Fruit fly (Drosophila melanogaster) whole organism, embryonic: ENCODE results near the gene CG5056.

Source experiments
- B-H1 ChIP-seq: fragments of 200-800 bp; sonication (Bioruptor generic); IDR thresholded peaks from 3 replicates; pipeline ENCODE4 v1.3.6; 2022; ENCODE audit warnings: missing biosample characterization, missing genetic modification characterization
- Blimp-1 ChIP-seq: fragments of 200-800 bp; sonication (Bioruptor generic); optimal IDR thresholded peaks from 3 replicates; lab custom pipeline; 2018; ENCODE audit warnings: missing biosample characterization, missing genetic modification characterization, mild to moderate bottlenecking, moderate library complexity, missing genetic modification reagents
- CG10209 ChIP-seq: fragments of 200-800 bp; sonication (Bioruptor generic); optimal IDR thresholded peaks from 3 replicates; lab custom pipeline; 2017; ENCODE audit warnings: missing biosample characterization, mild to moderate bottlenecking, missing genetic modification characterization, missing genetic modification reagents
- CG10321 ChIP-seq: fragments of 200-800 bp; sonication (Bioruptor generic); IDR thresholded peaks from 2 replicates; pipeline ENCODE4 v1.3.6; 2022; ENCODE audit warnings: missing biosample characterization, missing genetic modification characterization
- CG10431 ChIP-seq: fragments of 200-800 bp; sonication (Bioruptor generic); optimal IDR thresholded peaks from 3 replicates; lab custom pipeline; 2018; ENCODE audit warnings: missing biosample characterization, mild to moderate bottlenecking, missing genetic modification characterization
- CG11696 ChIP-seq: fragments of 200-800 bp; sonication (Bioruptor generic); IDR thresholded peaks from 2 replicates; pipeline ENCODE4 v1.3.6; 2022; ENCODE audit warnings: missing biosample characterization, missing genetic modification characterization
- CG1233 ChIP-seq: fragments of 200-800 bp; sonication (Bioruptor generic); optimal IDR thresholded peaks from 4 replicates; lab custom pipeline; 2018; ENCODE audit warnings: missing biosample characterization, mild to moderate bottlenecking, missing genetic modification characterization
- CG13624 ChIP-seq: fragments of 200-800 bp; sonication (Bioruptor generic); optimal IDR thresholded peaks from 2 replicates; lab custom pipeline; 2016; ENCODE audit warnings: missing biosample characterization, missing genetic modification characterization
- CG13894 ChIP-seq: fragments of 200-800 bp; sonication (Bioruptor generic); optimal IDR thresholded peaks from 3 replicates; lab custom pipeline; 2018; ENCODE audit warnings: missing biosample characterization, mild to moderate bottlenecking, missing genetic modification characterization, moderate library complexity
- CG14965 ChIP-seq: fragments of 200-800 bp; sonication (Bioruptor generic); optimal IDR thresholded peaks from 2 replicates; lab custom pipeline; 2016; ENCODE audit warnings: missing biosample characterization, missing genetic modification characterization, borderline replicate concordance
- CG15514 ChIP-seq: fragments of 200-800 bp; sonication (Bioruptor generic); optimal IDR thresholded peaks from 3 replicates; lab custom pipeline; 2017; ENCODE audit warnings: missing biosample characterization, missing genetic modification characterization, mild to moderate bottlenecking, moderate library complexity, missing genetic modification reagents
- CG15696 ChIP-seq: fragments of 200-800 bp; sonication (Bioruptor generic); optimal IDR thresholded peaks from 2 replicates; lab custom pipeline; 2019; ENCODE audit warnings: missing biosample characterization, mild to moderate bottlenecking, missing genetic modification characterization, moderate library complexity
- CG1602 ChIP-seq: fragments of 200-800 bp; sonication (Bioruptor generic); optimal IDR thresholded peaks from 3 replicates; lab custom pipeline; 2016; ENCODE audit warnings: missing biosample characterization, missing genetic modification characterization
- CG31224 ChIP-seq: fragments of 200-800 bp; sonication (Bioruptor generic); IDR thresholded peaks from 2 replicates; pipeline ENCODE4 v1.3.6; 2022; ENCODE audit warnings: missing biosample characterization, missing genetic modification characterization
- CG3995 ChIP-seq: fragments of 200-800 bp; sonication (Bioruptor generic); optimal IDR thresholded peaks from 3 replicates; lab custom pipeline; 2016; ENCODE audit warnings: missing biosample characterization, missing genetic modification characterization
- CG4404 ChIP-seq: fragments of 200-800 bp; sonication (Bioruptor generic); IDR thresholded peaks from 2 replicates; pipeline ENCODE4 v1.3.6; 2022; ENCODE audit warnings: missing biosample characterization, missing genetic modification characterization
- CG4820 ChIP-seq: fragments of 200-800 bp; sonication (Bioruptor generic); optimal IDR thresholded peaks from 3 replicates; lab custom pipeline; 2016; ENCODE audit warnings: missing biosample characterization, missing genetic modification characterization
- CG6854 ChIP-seq: fragments of 200-800 bp; sonication (Bioruptor generic); optimal IDR thresholded peaks from 3 replicates; lab custom pipeline; 2017; ENCODE audit warnings: missing biosample characterization, mild to moderate bottlenecking, missing genetic modification characterization
- CG8359 ChIP-seq: fragments of 200-800 bp; sonication (Bioruptor generic); optimal IDR thresholded peaks from 2 replicates; lab custom pipeline; 2017; ENCODE audit warnings: missing biosample characterization, mild to moderate bottlenecking, missing genetic modification characterization, borderline replicate concordance
- D19A ChIP-seq: fragments of 200-800 bp; optimal IDR thresholded peaks from 3 replicates; lab custom pipeline; 2019; ENCODE audit warnings: missing biosample characterization, mild to moderate bottlenecking, missing genetic modification characterization, moderate library complexity
- Dll ChIP-seq: fragments of 200-800 bp; sonication (Bioruptor generic); IDR thresholded peaks from 4 replicates; pipeline ENCODE4 v1.3.6; 2022; ENCODE audit warnings: missing biosample characterization, missing genetic modification characterization; ENCODE audit not compliant: partially characterized antibody
- Doc3 ChIP-seq: fragments of 200-800 bp; sonication (Bioruptor generic); IDR thresholded peaks from 3 replicates; pipeline ENCODE4 v1.3.6; 2022; ENCODE audit warnings: missing biosample characterization, missing genetic modification characterization; ENCODE audit not compliant: partially characterized antibody
- HLH3B ChIP-seq: fragments of 200-800 bp; sonication (Bioruptor generic); IDR thresholded peaks from 2 replicates; pipeline ENCODE4 v1.3.6; 2022; ENCODE audit warnings: missing biosample characterization, missing genetic modification characterization
- Hr78 ChIP-seq, 2 experiments: fragments of 200-800 bp in 1 of 2; fragments of >200 bp in 1 of 2; sonication (Bioruptor generic) in 1 of 2; optimal IDR thresholded peaks; 2 replicates each; lab custom pipeline; 2017 to 2019; ENCODE audit warnings: missing biosample characterization in 2 of 2, missing genetic modification characterization in 2 of 2, mild to moderate bottlenecking in 1 of 2, moderate library complexity in 1 of 2
- Jarid2 ChIP-seq: fragments of 200-800 bp; sonication (Bioruptor generic); optimal IDR thresholded peaks from 3 replicates; lab custom pipeline; 2017; ENCODE audit warnings: mild to moderate bottlenecking, missing biosample characterization, missing genetic modification reagents, missing genetic modification characterization
- MESR4 ChIP-seq: fragments of 200-800 bp; sonication (Bioruptor generic); optimal IDR thresholded peaks from 2 replicates; lab custom pipeline; 2018; ENCODE audit warnings: missing biosample characterization, mild to moderate bottlenecking, missing genetic modification characterization, moderate library complexity
- Max ChIP-seq: fragments of 200-800 bp; sonication (Bioruptor generic); optimal IDR thresholded peaks from 2 replicates; lab custom pipeline; 2016; ENCODE audit warnings: missing biosample characterization, mild to moderate bottlenecking, missing genetic modification characterization
- Med ChIP-seq: fragments of 200-800 bp; sonication (Bioruptor generic); peaks from one replicate; lab custom pipeline; 2016; ENCODE audit warnings: missing biosample characterization, missing genetic modification characterization, mild to moderate bottlenecking, inconsistent platforms, moderate library complexity
- Oaz ChIP-seq: fragments of 200-800 bp; sonication (Bioruptor generic); IDR thresholded peaks from 2 replicates; pipeline ENCODE4 v1.3.6; 2022; ENCODE audit warnings: missing biosample characterization, missing genetic modification characterization
- Rfx ChIP-seq: fragments of 200-800 bp; sonication (Bioruptor generic); IDR thresholded peaks from 2 replicates; pipeline ENCODE4 v1.3.6; 2022; ENCODE audit warnings: missing biosample characterization, missing genetic modification characterization
- Sry-β ChIP-seq: fragments of 200-800 bp; sonication (Bioruptor generic); optimal IDR thresholded peaks from 2 replicates; lab custom pipeline; 2018; ENCODE audit warnings: missing biosample characterization, mild to moderate bottlenecking, missing genetic modification characterization, moderate library complexity
- Taf1 ChIP-seq: fragments of 200-800 bp; sonication (Bioruptor generic); IDR thresholded peaks from 2 replicates; pipeline ENCODE4 v1.3.6; 2022; ENCODE audit warnings: missing biosample characterization, missing genetic modification characterization
- Vsx1 ChIP-seq: fragments of 200-800 bp; sonication (Bioruptor generic); optimal IDR thresholded peaks from 2 replicates; lab custom pipeline; 2017; ENCODE audit warnings: missing biosample characterization, mild to moderate bottlenecking, missing genetic modification characterization, missing genetic modification reagents
- chn ChIP-seq: fragments of 200-800 bp; sonication (Bioruptor generic); optimal IDR thresholded peaks from 2 replicates; lab custom pipeline; 2016; ENCODE audit warnings: missing biosample characterization, missing genetic modification characterization
- crc ChIP-seq: fragments of 200-800 bp; sonication (Bioruptor generic); optimal IDR thresholded peaks from 2 replicates; lab custom pipeline; 2016; ENCODE audit warnings: missing biosample characterization, missing genetic modification characterization
- cwo ChIP-seq: fragments of 200-800 bp; sonication (Bioruptor generic); optimal IDR thresholded peaks from 3 replicates; lab custom pipeline; 2017; ENCODE audit warnings: missing biosample characterization, missing genetic modification characterization, mild to moderate bottlenecking, moderate library complexity, missing genetic modification reagents
- dm ChIP-seq: fragments of 200-800 bp; sonication (Bioruptor generic); optimal IDR thresholded peaks from 3 replicates; lab custom pipeline; 2016; ENCODE audit warnings: missing biosample characterization, missing genetic modification characterization
- dmrt11E ChIP-seq: fragments of 200-800 bp; sonication (Bioruptor generic); optimal IDR thresholded peaks from 3 replicates; lab custom pipeline; 2018; ENCODE audit warnings: missing biosample characterization, mild to moderate bottlenecking, missing genetic modification characterization, moderate library complexity
- ewg ChIP-seq: fragments of 200-800 bp; sonication (Bioruptor generic); optimal IDR thresholded peaks from 3 replicates; lab custom pipeline; 2017; ENCODE audit warnings: mild to moderate bottlenecking, missing biosample characterization, missing genetic modification reagents, missing genetic modification characterization
- fd64A ChIP-seq: fragments of 200-800 bp; sonication (Bioruptor generic); optimal IDR thresholded peaks from 3 replicates; lab custom pipeline; 2018; ENCODE audit warnings: missing biosample characterization, mild to moderate bottlenecking, missing genetic modification characterization
- hth ChIP-seq: fragments of >200 bp; optimal IDR thresholded peaks from 2 replicates; lab custom pipeline; 2017; ENCODE audit warnings: inconsistent platforms
- nerfin-1 ChIP-seq: fragments of 200-800 bp; sonication (Bioruptor generic); optimal IDR thresholded peaks from 3 replicates; lab custom pipeline; 2019; ENCODE audit warnings: missing biosample characterization, mild to moderate bottlenecking, missing genetic modification characterization, moderate library complexity
- pan ChIP-seq, 4 experiments: fragments of >200 bp in 3 of 4; fragments of 200-800 bp in 1 of 4; sonication (Bioruptor generic) in 1 of 4; optimal IDR thresholded peaks in 3 of 4; IDR thresholded peaks in 1 of 4; 2 replicates each; pipeline versions ENCODE4 v1.3.6 to Lab custom; 2017 to 2022; ENCODE audit warnings: missing biosample characterization in 2 of 4, missing genetic modification characterization in 2 of 4, mixed read lengths in 1 of 4
- pb ChIP-seq: fragments of 200-800 bp; sonication (Bioruptor generic); optimal IDR thresholded peaks from 3 replicates; lab custom pipeline; 2016; ENCODE audit warnings: missing biosample characterization, missing genetic modification characterization
- phol ChIP-seq: fragments of 200-800 bp; sonication (Bioruptor generic); optimal IDR thresholded peaks from 3 replicates; lab custom pipeline; 2018; ENCODE audit warnings: missing biosample characterization, mild to moderate bottlenecking, missing genetic modification characterization, moderate library complexity
- pzg ChIP-seq: fragments of 200-800 bp; sonication (Bioruptor generic); optimal IDR thresholded peaks from 3 replicates; lab custom pipeline; 2018; ENCODE audit warnings: missing biosample characterization, mild to moderate bottlenecking, missing genetic modification characterization, moderate library complexity
- schlank ChIP-seq: fragments of 200-800 bp; sonication (Bioruptor generic); optimal IDR thresholded peaks from 2 replicates; lab custom pipeline; 2018; ENCODE audit warnings: missing biosample characterization, mild to moderate bottlenecking, missing genetic modification characterization
- sens ChIP-seq: fragments of 200-800 bp; sonication (Bioruptor generic); peaks from one replicate; lab custom pipeline; 2016; ENCODE audit warnings: missing biosample characterization, missing genetic modification characterization
- slou ChIP-seq: fragments of 200-800 bp; sonication (Bioruptor generic); optimal IDR thresholded peaks from 3 replicates; lab custom pipeline; 2016; ENCODE audit warnings: missing biosample characterization, missing genetic modification characterization
- sr ChIP-seq: fragments of 200-800 bp; sonication (Bioruptor generic); IDR thresholded peaks from 3 replicates; pipeline ENCODE4 v1.3.6; 2022; ENCODE audit warnings: missing biosample characterization, missing genetic modification characterization

The CG5056 gene

DNA sequence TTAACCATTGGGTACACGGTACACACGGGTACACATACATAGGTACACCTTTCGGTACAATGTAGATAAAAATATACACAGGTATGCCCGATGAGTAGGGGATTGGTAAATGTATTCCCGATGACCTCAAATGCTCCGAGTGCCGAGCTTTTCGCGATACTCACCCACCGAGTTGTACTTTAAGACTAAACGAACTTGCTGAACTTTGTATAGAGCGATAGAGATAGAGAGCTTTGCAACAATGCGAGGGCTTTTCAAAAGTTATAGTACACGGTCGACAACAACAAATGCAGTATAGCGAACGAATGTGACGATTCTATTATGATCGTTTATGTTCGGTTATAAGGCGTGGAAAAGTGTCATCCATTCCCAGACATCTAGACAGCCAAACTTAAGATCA lies 44.9 kb upstream of the CG5056 start (continued):
- no peak for TF ChIP-seq hth (lab: Kevin White, UChicago)
- no peak for TF ChIP-seq crc
- TF ChIP-seq Rfx: no peak; the same call in 1 of the 2 replicates
- TF ChIP-seq CG15514 (GFP tag; lab: Kevin White, UChicago): peak; percentile 49
- no peak for TF ChIP-seq dmrt11E
- no peak for TF ChIP-seq D19A (tag; lab: Kevin White, UChicago)
- TF ChIP-seq CG13624 (GFP tag; lab: Kevin White, UChicago): no peak
- TF ChIP-seq CG11696 (GFP tag; lab: Robert Waterston, UW): no peak
- no peak for TF ChIP-seq CG10431 (GFP tag; lab: Kevin White, UChicago)
- no peak for TF ChIP-seq CG8359 (GFP tag; lab: Kevin White, UChicago)
- TF ChIP-seq pzg (GFP tag; lab: Kevin White, UChicago): peak; percentile 18
- TF ChIP-seq CG13894 (tag; lab: Kevin White, UChicago): peak; percentile 84
- TF ChIP-seq phol (tag; lab: Kevin White, UChicago): no peak
- no peak for TF ChIP-seq CG10321 (GFP tag; lab: Robert Waterston, UW)
- TF ChIP-seq CG3995 (GFP tag; lab: Kevin White, UChicago): no peak
- TF ChIP-seq pan (optimal IDR thresholded peaks at IDR 0.05; lab: Kevin White, UChicago): no peak
- TF ChIP-seq pan (GFP tag; optimal IDR thresholded peaks at IDR 0.05 in 1 of 2, IDR thresholded peaks at IDR 0.05 in 1 of 2): no peak
- no peak for TF ChIP-seq nerfin-1
- no peak for TF ChIP-seq Max (GFP tag; lab: Kevin White, UChicago)
- TF ChIP-seq Oaz: no peak
- no peak for TF ChIP-seq Doc3 (GFP tag; lab: Robert Waterston, UW)
- TF ChIP-seq schlank: no peak
- no peak for TF ChIP-seq B-H1 (GFP tag; lab: Robert Waterston, UW)
- TF ChIP-seq Med: peak; percentile 80
- no peak for TF ChIP-seq Sry-β (GFP tag; lab: Kevin White, UChicago)
- TF ChIP-seq Dll (GFP tag; lab: Robert Waterston, UW): no peak
- no peak for TF ChIP-seq CG4820 (GFP tag; lab: Kevin White, UChicago)
- no peak for TF ChIP-seq dm (GFP tag; lab: Kevin White, UChicago)
- no peak for TF ChIP-seq ewg
- TF ChIP-seq HLH3B (GFP tag; lab: Robert Waterston, UW): no peak; the same call in 1 of the 2 replicates
- peak; percentile 7 for TF ChIP-seq MESR4 (GFP tag; lab: Kevin White, UChicago)
- no peak for TF ChIP-seq cwo
- TF ChIP-seq sr (GFP tag; lab: Robert Waterston, UW): no peak
- no peak for TF ChIP-seq Blimp-1
- TF ChIP-seq CG15696 (tag; lab: Kevin White, UChicago): no peak
- TF ChIP-seq CG6854 (GFP tag; lab: Kevin White, UChicago): peak; percentile 8
- no peak for TF ChIP-seq CG1233 (GFP tag; lab: Kevin White, UChicago)
- peak; percentile 20 for TF ChIP-seq sens (GFP tag; lab: Kevin White, UChicago)
- TF ChIP-seq Vsx1 (GFP tag; lab: Kevin White, UChicago): no peak
- no peak for TF ChIP-seq fd64A (GFP tag; lab: Kevin White, UChicago)
- no peak for TF ChIP-seq CG14965 (GFP tag; lab: Kevin White, UChicago)
- no peak for TF ChIP-seq chn
- TF ChIP-seq slou (GFP tag; lab: Kevin White, UChicago): no peak
- no peak for TF ChIP-seq Taf1 (GFP tag; lab: Robert Waterston, UW)
- TF ChIP-seq Jarid2 (GFP tag; lab: Kevin White, UChicago): no peak
- no peak for TF ChIP-seq CG1602 (GFP tag; lab: Kevin White, UChicago)
- TF ChIP-seq CG4404: no peak
- peak in 1 of 2 experiments; percentile 97 for TF ChIP-seq Hr78 (GFP tag; optimal IDR thresholded peaks at IDR 0.05; lab: Kevin White, UChicago)
- no peak for TF ChIP-seq CG31224 (GFP tag; lab: Robert Waterston, UW)
- TF ChIP-seq CG10209 (GFP tag; lab: Kevin White, UChicago): no peak
- TF ChIP-seq pb (GFP tag; lab: Kevin White, UChicago): no peak
